Fruit fly (Drosophila melanogaster) whole organism, pupa: ENCODE data around the gene CG5913.

Source experiments
- CG10348 ChIP-seq: fragments of 200-800 bp; sonication (Bioruptor generic); IDR thresholded peaks from 2 replicates; pipeline ENCODE4 v1.3.6; 2022; ENCODE audit warnings: missing biosample characterization, missing genetic modification characterization
- CG12605 ChIP-seq: fragments of 200-800 bp; sonication (Bioruptor generic); IDR thresholded peaks from 2 replicates; pipeline ENCODE4 v1.3.6; 2022; ENCODE audit warnings: missing biosample characterization, missing genetic modification characterization
- CG13204 ChIP-seq: fragments of 200-800 bp; sonication (Bioruptor generic); optimal IDR thresholded peaks from 2 replicates; lab custom pipeline; 2018; ENCODE audit warnings: missing biosample characterization, mild to moderate bottlenecking, missing genetic modification characterization, moderate library complexity
- CG14655 ChIP-seq: fragments of 200-800 bp; sonication (Bioruptor generic); optimal IDR thresholded peaks from 3 replicates; lab custom pipeline; 2017; ENCODE audit warnings: mild to moderate bottlenecking, missing biosample characterization, missing genetic modification reagents, missing genetic modification characterization
- CG15710 ChIP-seq: fragments of 200-800 bp; sonication (Bioruptor generic); optimal IDR thresholded peaks from 2 replicates; lab custom pipeline; 2018; ENCODE audit warnings: missing biosample characterization, mild to moderate bottlenecking, missing genetic modification characterization, moderate library complexity
- CG17806 ChIP-seq: fragments of 200-800 bp; sonication (Bioruptor generic); optimal IDR thresholded peaks from 2 replicates; lab custom pipeline; 2018; ENCODE audit warnings: missing biosample characterization, mild to moderate bottlenecking, missing genetic modification characterization, moderate library complexity
- CG32121 ChIP-seq: fragments of 200-800 bp; sonication (Bioruptor generic); IDR thresholded peaks from 2 replicates; pipeline ENCODE4 v1.3.6; 2022; ENCODE audit warnings: missing biosample characterization, missing genetic modification characterization
- CG34367 ChIP-seq: fragments of 200-800 bp; sonication (Bioruptor generic); optimal IDR thresholded peaks from 2 replicates; lab custom pipeline; 2018; ENCODE audit warnings: missing biosample characterization, mild to moderate bottlenecking, missing genetic modification characterization
- CG4496 ChIP-seq: fragments of 200-800 bp; sonication (Bioruptor generic); IDR thresholded peaks from 3 replicates; pipeline ENCODE4 v1.3.6; 2022; ENCODE audit warnings: missing biosample characterization, missing genetic modification characterization
- CG8159 ChIP-seq: fragments of 200-800 bp; sonication (Bioruptor generic); optimal IDR thresholded peaks from 3 replicates; lab custom pipeline; 2018; ENCODE audit warnings: missing biosample characterization, mild to moderate bottlenecking, missing genetic modification characterization, moderate library complexity
- CG8301 ChIP-seq: fragments of 200-800 bp; sonication (Bioruptor generic); optimal IDR thresholded peaks from 2 replicates; lab custom pipeline; 2018; ENCODE audit warnings: missing biosample characterization, mild to moderate bottlenecking, missing genetic modification characterization
- CG9948 ChIP-seq: fragments of 200-800 bp; sonication (Bioruptor generic); optimal IDR thresholded peaks from 2 replicates; lab custom pipeline; 2018; ENCODE audit warnings: missing biosample characterization, mild to moderate bottlenecking, missing genetic modification characterization, moderate library complexity
- D1 ChIP-seq: fragments of 200-800 bp; sonication (Bioruptor generic); optimal IDR thresholded peaks from 2 replicates; lab custom pipeline; 2018; ENCODE audit warnings: missing biosample characterization, mild to moderate bottlenecking, missing genetic modification characterization, moderate library complexity
- EcR ChIP-seq: fragments of 200-800 bp; sonication (Bioruptor generic); optimal IDR thresholded peaks from 3 replicates; lab custom pipeline; 2019; ENCODE audit warnings: missing biosample characterization, missing genetic modification characterization, mild to moderate bottlenecking, moderate library complexity, missing genetic modification reagents
- Ets98B ChIP-seq: fragments of 200-800 bp; sonication (Bioruptor generic); IDR thresholded peaks from 2 replicates; pipeline ENCODE4 v1.3.6; 2022; ENCODE audit warnings: missing biosample characterization, missing genetic modification characterization
- Pif1A ChIP-seq: fragments of 200-800 bp; sonication (Bioruptor generic); optimal IDR thresholded peaks from 3 replicates; lab custom pipeline; 2016; ENCODE audit warnings: missing biosample characterization, missing genetic modification characterization
- Pif1B ChIP-seq: fragments of 200-800 bp; sonication (Bioruptor generic); optimal IDR thresholded peaks from 3 replicates; lab custom pipeline; 2016; ENCODE audit warnings: missing biosample characterization, missing genetic modification characterization
- Snoo ChIP-seq: fragments of 200-800 bp; sonication (Bioruptor generic); optimal IDR thresholded peaks from 3 replicates; lab custom pipeline; 2017; ENCODE audit warnings: missing biosample characterization, mild to moderate bottlenecking, missing genetic modification characterization, inconsistent platforms
- fd96Ca ChIP-seq: fragments of 200-800 bp; sonication (Bioruptor generic); IDR thresholded peaks from 3 replicates; pipeline ENCODE4 v1.3.6; 2022; ENCODE audit warnings: missing biosample characterization, missing genetic modification characterization
- gl ChIP-seq: fragments of 200-800 bp; sonication (Bioruptor generic); optimal IDR thresholded peaks from 2 replicates; lab custom pipeline; 2018; ENCODE audit warnings: missing biosample characterization, mild to moderate bottlenecking, missing genetic modification characterization
- rn ChIP-seq: fragments of 200-800 bp; sonication (Bioruptor generic); IDR thresholded peaks from 2 replicates; pipeline ENCODE4 v1.3.6; 2022; ENCODE audit warnings: missing biosample characterization, missing genetic modification characterization

The CG5913 gene

dm6 chr3R:25897176-25897575 is 3.9 kb downstream of the CG5913 start, which contains the start of gene Mco3:
Mco3 (plus strand) TSS chr3R:25897476.
- TF ChIP-seq Pif1B (GFP tag; lab: Kevin White, UChicago) (no peak), CG9948 (no peak), CG4496 (GFP tag; lab: Robert Waterston, UW) (no peak), CG34367 (tag; lab: Kevin White, UChicago) (no peak), CG32121 (GFP tag; lab: Robert Waterston, UW) (no peak), CG10348 (GFP tag; lab: Robert Waterston, UW) (no peak), rn (GFP tag; lab: Robert Waterston, UW) (no peak), EcR (GFP tag; lab: Kevin White, UChicago) (no peak)

dm6 chr3R:25899690-25900089 is 6.4 kb downstream of the CG5913 start, which contains the start of gene CG31091:
CG31091 (plus strand) TSS chr3R:25899903.
- TF ChIP-seq gl (tag; lab: Kevin White, UChicago) (no peak), Pif1B (GFP tag; lab: Kevin White, UChicago) (no peak), rn (GFP tag; lab: Robert Waterston, UW) (no peak), CG34367 (tag; lab: Kevin White, UChicago) (no peak), CG15710 (tag; lab: Kevin White, UChicago) (no peak), CG4496 (GFP tag; lab: Robert Waterston, UW) (no peak), Ets98B (GFP tag; lab: Robert Waterston, UW) (no peak), CG13204 (no peak), CG10348 (GFP tag; lab: Robert Waterston, UW) (no peak), CG17806 (tag; lab: Kevin White, UChicago) (no peak), CG14655 (GFP tag; lab: Kevin White, UChicago) (no peak), CG12605 (GFP tag; lab: Robert Waterston, UW) (no peak), CG8301 (no peak), CG32121 (GFP tag; lab: Robert Waterston, UW) (no peak), CG8159 (tag; lab: Kevin White, UChicago) (no peak), CG9948 (no peak), EcR (GFP tag; lab: Kevin White, UChicago) (no peak), Snoo (no peak), fd96Ca (GFP tag; lab: Robert Waterston, UW) (no peak), Pif1A (GFP tag; lab: Kevin White, UChicago) (no peak)

dm6 chr3R:25902343-25902742 is 9.0 kb downstream of the CG5913 start, which contains the start of gene CG31089:
CG31089 (plus strand) TSS chr3R:25902643.
- TF ChIP-seq CG15710 (tag; lab: Kevin White, UChicago) (no peak), CG17806 (tag; lab: Kevin White, UChicago) (no peak), CG34367 (tag; lab: Kevin White, UChicago) (no peak), CG8301 (no peak), CG12605 (GFP tag; lab: Robert Waterston, UW) (no peak), CG32121 (GFP tag; lab: Robert Waterston, UW) (no peak), CG10348 (GFP tag; lab: Robert Waterston, UW) (no peak), D1 (no peak), Pif1B (GFP tag; lab: Kevin White, UChicago) (no peak), gl (tag; lab: Kevin White, UChicago) (no peak)

dm6 chr3R:25906722-25907121 is 13.4 kb downstream of the CG5913 start, which contains the start of gene kumpel:
kumpel (plus strand) TSS chr3R:25907022.
- TF ChIP-seq CG15710 (tag; lab: Kevin White, UChicago) (no peak), CG32121 (GFP tag; lab: Robert Waterston, UW) (no peak), CG8159 (tag; lab: Kevin White, UChicago) (no peak), Ets98B (GFP tag; lab: Robert Waterston, UW) (no peak), CG4496 (GFP tag; lab: Robert Waterston, UW) (no peak), Snoo (no peak), CG10348 (GFP tag; lab: Robert Waterston, UW) (no peak), CG8301 (no peak), Pif1B (GFP tag; lab: Kevin White, UChicago) (no peak), CG17806 (tag; lab: Kevin White, UChicago) (no peak), D1 (no peak)

- TF ChIP-seq rn (GFP tag; lab: Robert Waterston, UW) (no peak), Pif1A (GFP tag; lab: Kevin White, UChicago) (no peak), Ets98B (GFP tag; lab: Robert Waterston, UW) (no peak), CG15710 (tag; lab: Kevin White, UChicago) (no peak), D1 (no peak), fd96Ca (GFP tag; lab: Robert Waterston, UW) (no peak), CG14655 (GFP tag; lab: Kevin White, UChicago) (no peak), Pif1B (GFP tag; lab: Kevin White, UChicago) (no peak), CG4496 (GFP tag; lab: Robert Waterston, UW) (no peak), CG10348 (GFP tag; lab: Robert Waterston, UW) (no peak), CG9948 (no peak), CG17806 (tag; lab: Kevin White, UChicago) (no peak), gl (tag; lab: Kevin White, UChicago) (no peak), CG8301 (no peak)
- TF ChIP-seq, all 21 proteins: peak for 0
Measured at dm6 chr3R:25919912-25920311, 26.6 kb downstream of the CG5913 start.

dm6 chr3R:25922534-25922933 is 29.2 kb downstream of the CG5913 start, which contains the start of gene CG14546:
CG14546 (minus strand) TSS chr3R:25922634.
- TF ChIP-seq Snoo (no peak), CG12605 (GFP tag; lab: Robert Waterston, UW) (no peak), CG13204 (no peak), CG8159 (tag; lab: Kevin White, UChicago) (no peak), CG17806 (tag; lab: Kevin White, UChicago) (no peak), CG15710 (tag; lab: Kevin White, UChicago) (no peak), fd96Ca (GFP tag; lab: Robert Waterston, UW) (no peak), CG8301 (no peak), CG9948 (no peak), CG10348 (GFP tag; lab: Robert Waterston, UW) (no peak), CG32121 (GFP tag; lab: Robert Waterston, UW) (no peak), Pif1A (GFP tag; lab: Kevin White, UChicago) (no peak), CG14655 (GFP tag; lab: Kevin White, UChicago) (no peak), CG34367 (tag; lab: Kevin White, UChicago) (no peak), EcR (GFP tag; lab: Kevin White, UChicago) (no peak), CG4496 (GFP tag; lab: Robert Waterston, UW) (no peak), rn (GFP tag; lab: Robert Waterston, UW) (no peak)
